Worm (Caenorhabditis elegans) whole organism, L4/young adult: Measurements from ENCODE around the gene C07C7.1.

Experiments
- W03F9.2 ChIP-seq: fragments of 150-350 bp; optimal IDR thresholded peaks from 2 replicates; lab custom pipeline; 2014; ENCODE audit warnings: missing biosample characterization, missing genetic modification characterization
- dao-5 ChIP-seq: sonication (generic microtip); optimal IDR thresholded peaks from 2 replicates; lab custom pipeline; 2016; ENCODE audit warnings: missing genotype, missing genetic modification characterization, moderate library complexity, missing compliant biosample characterization
- him-1 ChIP-seq: sonication (generic microtip); optimal IDR thresholded peaks from 2 replicates; lab custom pipeline; 2016; ENCODE audit warnings: missing genotype, missing genetic modification reagents, missing genetic modification characterization, missing compliant biosample characterization

- TF ChIP-seq dao-5 (tag; lab: Kevin White, UChicago) = no peak
- TF ChIP-seq W03F9.2 = no peak
- no peak for TF ChIP-seq him-1 (tag; lab: Kevin White, UChicago)
Measured at ce11 chrIV:9165681-9166080, 19.0 kb upstream of the C07C7.1 start, which contains the start of gene C07C7.3.
